Worm (Caenorhabditis elegans) whole organism, L4 larva: ENCODE results near the gene bet-2.

Source experiments
- ceh-82 ChIP-seq: sonication (generic microtip); optimal IDR thresholded peaks from 2 replicates; lab custom pipeline; 2017; ENCODE audit warnings: missing biosample characterization, missing genetic modification characterization
- dmd-8 ChIP-seq: fragments of 200-800 bp; sonication (Bioruptor generic); IDR thresholded peaks from 2 replicates; pipeline ENCODE4 v1.3.6; 2022; ENCODE audit warnings: missing genetic modification characterization, missing compliant biosample characterization
- fos-1 ChIP-seq: fragments of 150-350 bp; optimal IDR thresholded peaks from 2 replicates; lab custom pipeline; 2014; ENCODE audit warnings: missing biosample characterization, missing genetic modification characterization
- unc-62 ChIP-seq, 3 experiments: fragments of 150-350 bp in 1 of 3; sonication (generic microtip); optimal IDR thresholded peaks in 2 of 3; peaks in 1 of 3; 1 replicate in 1 of 3; 2 replicates in 2 of 3; lab custom pipeline; 2014 to 2017; ENCODE audit warnings: missing biosample characterization in 3 of 3, missing genetic modification characterization in 3 of 3, missing genetic modification reagents in 3 of 3, missing genotype in 1 of 3
- zfp-3 ChIP-seq: fragments of 200-800 bp; sonication (Bioruptor generic); conservative IDR thresholded peaks from 2 replicates; pipeline ENCODE4 v1.3.6; 2022; ENCODE audit warnings: missing genetic modification reagents, missing genetic modification characterization, missing compliant biosample characterization
- zip-2 ChIP-seq: fragments of 150-350 bp; optimal IDR thresholded peaks from 2 replicates; lab custom pipeline; 2014; ENCODE audit warnings: missing biosample characterization, missing genetic modification characterization

ce11 chrX:10527414-10527813 is 41.7 kb upstream of the bet-2 start:
- no peak for TF ChIP-seq dmd-8 (GFP tag; lab: Robert Waterston, UW)
- no peak for TF ChIP-seq ceh-82
- no peak for TF ChIP-seq fos-1 (tag; lab: Kevin White, UChicago)
- TF ChIP-seq zfp-3 (GFP tag; lab: Robert Waterston, UW), result no peak
- TF ChIP-seq zip-2 (tag; lab: Kevin White, UChicago), result no peak
- peak in 1 of 2 experiments; percentile 14 for TF ChIP-seq unc-62 (GFP tag; optimal IDR thresholded peaks at IDR 0.05 in 1 of 2; lab: Kevin White, UChicago)
- no peak for TF ChIP-seq unc-62 (tag; optimal IDR thresholded peaks at IDR 0.05; lab: Kevin White, UChicago)
